Fruit fly (Drosophila melanogaster) whole organism, embryonic: ENCODE results near the gene Irp-1B.
A peak's percentile ranks its signal among the peaks of the same experiment; 100 is the strongest.

Experiments
- Asciz ChIP-seq: fragments of 200-800 bp; sonication (Bioruptor generic); optimal IDR thresholded peaks from 2 replicates; lab custom pipeline; 2017; ENCODE audit warnings: missing biosample characterization, mild to moderate bottlenecking, missing genetic modification characterization, missing genetic modification reagents
- B-H2 ChIP-seq: fragments of 200-800 bp; sonication (Bioruptor generic); optimal IDR thresholded peaks from 2 replicates; lab custom pipeline; 2018; ENCODE audit warnings: missing biosample characterization, mild to moderate bottlenecking, missing genetic modification characterization
- C15 ChIP-seq: fragments of 200-800 bp; sonication (Bioruptor generic); IDR thresholded peaks from 3 replicates; pipeline ENCODE4 v1.3.6; 2022; ENCODE audit warnings: missing biosample characterization, missing genetic modification characterization
- CG11695 ChIP-seq: fragments of 200-800 bp; sonication (Bioruptor generic); IDR thresholded peaks from 3 replicates; pipeline ENCODE4 v1.3.6; 2022; ENCODE audit warnings: missing biosample characterization, missing genetic modification characterization
- CG12104 ChIP-seq: fragments of 200-800 bp; sonication (Bioruptor generic); optimal IDR thresholded peaks from 3 replicates; lab custom pipeline; 2016; ENCODE audit warnings: missing biosample characterization, missing genetic modification characterization
- CG13424 ChIP-seq: fragments of 200-800 bp; sonication (Bioruptor generic); optimal IDR thresholded peaks from 2 replicates; lab custom pipeline; 2019; ENCODE audit warnings: missing biosample characterization, mild to moderate bottlenecking, missing genetic modification characterization, moderate library complexity
- CG14710 ChIP-seq: fragments of 200-800 bp; sonication (Bioruptor generic); optimal IDR thresholded peaks from 3 replicates; lab custom pipeline; 2019; ENCODE audit warnings: missing biosample characterization, mild to moderate bottlenecking, missing genetic modification characterization, moderate library complexity
- CG1647 ChIP-seq: fragments of 200-800 bp; sonication (Bioruptor generic); optimal IDR thresholded peaks from 3 replicates; lab custom pipeline; 2016; ENCODE audit warnings: missing biosample characterization, missing genetic modification characterization
- CG16863 ChIP-seq: fragments of 200-800 bp; sonication (Bioruptor generic); optimal IDR thresholded peaks from 3 replicates; lab custom pipeline; 2016; ENCODE audit warnings: missing biosample characterization, missing genetic modification characterization
- CG17328 ChIP-seq: fragments of 200-800 bp; sonication (Bioruptor generic); IDR thresholded peaks from 2 replicates; pipeline ENCODE4 v1.3.6; 2022; ENCODE audit warnings: missing biosample characterization, missing genetic modification characterization
- CG17612 ChIP-seq: fragments of 200-800 bp; sonication (Bioruptor generic); IDR thresholded peaks from 2 replicates; pipeline ENCODE4 v1.3.6; 2022; ENCODE audit warnings: missing biosample characterization, missing genetic modification characterization
- CG18599 ChIP-seq: fragments of 200-800 bp; sonication (Bioruptor generic); optimal IDR thresholded peaks from 3 replicates; lab custom pipeline; 2017; ENCODE audit warnings: missing biosample characterization, missing genetic modification characterization, mild to moderate bottlenecking, moderate library complexity, missing genetic modification reagents
- CG2116 ChIP-seq: fragments of 200-800 bp; sonication (Bioruptor generic); optimal IDR thresholded peaks from 3 replicates; lab custom pipeline; 2018; ENCODE audit warnings: missing biosample characterization, mild to moderate bottlenecking, missing genetic modification characterization
- CG2875 ChIP-seq: fragments of 200-800 bp; sonication (Bioruptor generic); optimal IDR thresholded peaks from 2 replicates; lab custom pipeline; 2017; ENCODE audit warnings: missing biosample characterization, mild to moderate bottlenecking, missing genetic modification characterization, missing genetic modification reagents
- CG31224 ChIP-seq: fragments of 200-800 bp; sonication (Bioruptor generic); IDR thresholded peaks from 2 replicates; pipeline ENCODE4 v1.3.6; 2022; ENCODE audit warnings: missing biosample characterization, missing genetic modification characterization
- CG33557 ChIP-seq: fragments of 200-800 bp; sonication (Bioruptor generic); optimal IDR thresholded peaks from 2 replicates; lab custom pipeline; 2019; ENCODE audit warnings: missing biosample characterization, mild to moderate bottlenecking, missing genetic modification characterization, moderate library complexity
- CG8281 ChIP-seq: fragments of 200-800 bp; sonication (Bioruptor generic); optimal IDR thresholded peaks from 2 replicates; lab custom pipeline; 2018; ENCODE audit warnings: missing biosample characterization, mild to moderate bottlenecking, missing genetic modification characterization, moderate library complexity
- CG8290 ChIP-seq, 3 experiments: fragments of 200-800 bp; sonication (Bioruptor generic); optimal IDR thresholded peaks; 2 replicates each; lab custom pipeline; 2016 to 2019; ENCODE audit warnings: missing biosample characterization in 3 of 3, missing genetic modification characterization in 3 of 3, mild to moderate bottlenecking in 2 of 3, moderate library complexity in 1 of 3
- CG9797 ChIP-seq: fragments of 200-800 bp; sonication (Bioruptor generic); optimal IDR thresholded peaks from 3 replicates; lab custom pipeline; 2018; ENCODE audit warnings: missing biosample characterization, mild to moderate bottlenecking, missing genetic modification characterization
- D19A ChIP-seq: fragments of 200-800 bp; optimal IDR thresholded peaks from 3 replicates; lab custom pipeline; 2019; ENCODE audit warnings: missing biosample characterization, mild to moderate bottlenecking, missing genetic modification characterization, moderate library complexity
- Doc2 ChIP-seq: fragments of 200-800 bp; sonication (Bioruptor generic); IDR thresholded peaks from 2 replicates; pipeline ENCODE4 v1.3.6; 2022; ENCODE audit warnings: missing biosample characterization, missing genetic modification characterization
- Drgx ChIP-seq: fragments of 200-800 bp; sonication (Bioruptor generic); IDR thresholded peaks from 2 replicates; pipeline ENCODE4 v1.3.6; 2022; ENCODE audit warnings: missing biosample characterization, missing genetic modification characterization
- Fer3 ChIP-seq: fragments of 200-800 bp; sonication (Bioruptor generic); optimal IDR thresholded peaks from 2 replicates; lab custom pipeline; 2018; ENCODE audit warnings: missing biosample characterization, mild to moderate bottlenecking, missing genetic modification characterization, moderate library complexity
- Hmr ChIP-seq: fragments of 200-800 bp; sonication (Bioruptor generic); optimal IDR thresholded peaks from 3 replicates; lab custom pipeline; 2017; ENCODE audit warnings: mild to moderate bottlenecking, missing biosample characterization, missing genetic modification reagents, missing genetic modification characterization
- Med ChIP-seq: fragments of 200-800 bp; sonication (Bioruptor generic); peaks from one replicate; lab custom pipeline; 2016; ENCODE audit warnings: missing biosample characterization, missing genetic modification characterization, mild to moderate bottlenecking, inconsistent platforms, moderate library complexity
- NC2β ChIP-seq: fragments of 200-800 bp; sonication (Bioruptor generic); optimal IDR thresholded peaks from 2 replicates; lab custom pipeline; 2016; ENCODE audit warnings: missing biosample characterization, missing genetic modification characterization
- Rx ChIP-seq: fragments of 200-800 bp; sonication (Bioruptor generic); IDR thresholded peaks from 2 replicates; pipeline ENCODE4 v1.3.6; 2022; ENCODE audit warnings: missing biosample characterization, missing genetic modification characterization
- Scr ChIP-seq: fragments of 200-800 bp; sonication (Bioruptor generic); IDR thresholded peaks from 2 replicates; pipeline ENCODE4 v1.3.6; 2022; ENCODE audit warnings: missing biosample characterization, missing genetic modification characterization; ENCODE audit not compliant: partially characterized antibody
- Six4 ChIP-seq: fragments of 200-800 bp; sonication (Bioruptor generic); optimal IDR thresholded peaks from 2 replicates; lab custom pipeline; 2016; ENCODE audit warnings: missing biosample characterization, missing genetic modification characterization
- Sry-δ ChIP-seq: fragments of 200-800 bp; sonication (Bioruptor generic); optimal IDR thresholded peaks from 2 replicates; lab custom pipeline; 2016; ENCODE audit warnings: missing biosample characterization, missing genetic modification characterization
- corto ChIP-seq: fragments of 200-800 bp; sonication (Bioruptor generic); optimal IDR thresholded peaks from 2 replicates; lab custom pipeline; 2016; ENCODE audit warnings: missing biosample characterization, mild to moderate bottlenecking, missing genetic modification characterization, moderate library complexity
- exex ChIP-seq: fragments of 200-800 bp; sonication (Bioruptor generic); optimal IDR thresholded peaks from 4 replicates; lab custom pipeline; 2018; ENCODE audit warnings: missing biosample characterization, mild to moderate bottlenecking, missing genetic modification characterization, moderate library complexity
- fd3F ChIP-seq: fragments of 200-800 bp; sonication (Bioruptor generic); optimal IDR thresholded peaks from 2 replicates; lab custom pipeline; 2018; ENCODE audit warnings: missing biosample characterization, mild to moderate bottlenecking, missing genetic modification characterization, moderate library complexity
- fd64A ChIP-seq: fragments of 200-800 bp; sonication (Bioruptor generic); optimal IDR thresholded peaks from 3 replicates; lab custom pipeline; 2018; ENCODE audit warnings: missing biosample characterization, mild to moderate bottlenecking, missing genetic modification characterization
- grn ChIP-seq: fragments of 200-800 bp; sonication (Bioruptor generic); optimal IDR thresholded peaks from 3 replicates; lab custom pipeline; 2017; ENCODE audit warnings: missing biosample characterization, missing genetic modification characterization
- hkb ChIP-seq, 2 experiments: fragments of 200-800 bp in 1 of 2; fragments of >200 bp in 1 of 2; sonication (Bioruptor generic) in 1 of 2; IDR thresholded peaks in 1 of 2; optimal IDR thresholded peaks in 1 of 2; 2 replicates each; pipeline versions ENCODE4 v1.3.6 to Lab custom; 2017 to 2022; ENCODE audit warnings: missing biosample characterization in 1 of 2, missing genetic modification characterization in 1 of 2
- lov ChIP-seq, 2 experiments: fragments of 200-800 bp in 1 of 2; fragments of >200 bp in 1 of 2; sonication (Bioruptor generic) in 1 of 2; IDR thresholded peaks in 1 of 2; optimal IDR thresholded peaks in 1 of 2; 2 replicates in 1 of 2; 3 replicates in 1 of 2; pipeline versions ENCODE4 v1.3.6 to Lab custom; 2017 to 2022; ENCODE audit warnings: missing biosample characterization in 1 of 2, missing genetic modification characterization in 1 of 2
- mirr ChIP-seq: fragments of 200-800 bp; sonication (Bioruptor generic); optimal IDR thresholded peaks from 3 replicates; lab custom pipeline; 2018; ENCODE audit warnings: missing biosample characterization, mild to moderate bottlenecking, missing genetic modification characterization
- nom ChIP-seq: fragments of 200-800 bp; sonication (Bioruptor generic); optimal IDR thresholded peaks from 2 replicates; lab custom pipeline; 2017; ENCODE audit warnings: missing biosample characterization, missing genetic modification characterization, mild to moderate bottlenecking, moderate library complexity, missing genetic modification reagents
- onecut ChIP-seq: fragments of 200-800 bp; sonication (Bioruptor generic); IDR thresholded peaks from 2 replicates; pipeline ENCODE4 v1.3.6; 2022; ENCODE audit warnings: missing biosample characterization, missing genetic modification characterization
- salm ChIP-seq: fragments of 200-800 bp; sonication (Bioruptor generic); optimal IDR thresholded peaks from 2 replicates; lab custom pipeline; 2018; ENCODE audit warnings: missing biosample characterization, mild to moderate bottlenecking, missing genetic modification characterization
- sd ChIP-seq: fragments of 200-800 bp; sonication (Bioruptor generic); optimal IDR thresholded peaks from 3 replicates; lab custom pipeline; 2018; ENCODE audit warnings: missing biosample characterization, mild to moderate bottlenecking, missing genetic modification characterization, moderate library complexity
- sens ChIP-seq: fragments of 200-800 bp; sonication (Bioruptor generic); peaks from one replicate; lab custom pipeline; 2016; ENCODE audit warnings: missing biosample characterization, missing genetic modification characterization
- sqz ChIP-seq: fragments of 200-800 bp; sonication (Bioruptor generic); optimal IDR thresholded peaks from 3 replicates; lab custom pipeline; 2018; ENCODE audit warnings: missing biosample characterization, mild to moderate bottlenecking, missing genetic modification characterization
- ssp ChIP-seq: fragments of 200-800 bp; sonication (Bioruptor generic); IDR thresholded peaks from 2 replicates; pipeline ENCODE4 v1.3.6; 2022; ENCODE audit warnings: missing biosample characterization, missing genetic modification characterization
- tin ChIP-seq: fragments of 200-800 bp; sonication (Bioruptor generic); optimal IDR thresholded peaks from 3 replicates; lab custom pipeline; 2016; ENCODE audit warnings: missing biosample characterization, missing genetic modification characterization
- ttk ChIP-seq: fragments of 200-800 bp; sonication (Bioruptor generic); IDR thresholded peaks from 2 replicates; pipeline ENCODE4 v2.1.2; 2022; ENCODE audit warnings: missing biosample characterization, missing genetic modification characterization

Irp-1B gene

dm6 chr3R:10391863-10392538, 20.7 kb downstream of the Irp-1B start (continued):
- TF ChIP-seq exex (tag; lab: Kevin White, UChicago) = no peak
- no peak for TF ChIP-seq Six4
- TF ChIP-seq NC2β (GFP tag; lab: Kevin White, UChicago) = no peak
- TF ChIP-seq CG16863 (GFP tag; lab: Kevin White, UChicago) = no peak
- TF ChIP-seq salm (tag; lab: Kevin White, UChicago) = no peak
- TF ChIP-seq CG11695 (GFP tag; lab: Robert Waterston, UW) = no peak
- peak; percentile 55 for TF ChIP-seq grn (GFP tag; lab: Kevin White, UChicago)
- TF ChIP-seq CG1647 = no peak
- TF ChIP-seq fd3F = no peak
- no peak for TF ChIP-seq ttk (GFP tag; lab: Robert Waterston, UW)
- no peak for TF ChIP-seq Rx (GFP tag; lab: Robert Waterston, UW)
- no peak for TF ChIP-seq Doc2 (GFP tag; lab: Robert Waterston, UW)
- no peak for TF ChIP-seq CG8290 (GFP tag; optimal IDR thresholded peaks at IDR 0.05; lab: Kevin White, UChicago)
- peak in 1 of 2 experiments; percentile 8 for TF ChIP-seq CG8290 (tag; optimal IDR thresholded peaks at IDR 0.05; lab: Kevin White, UChicago)
- no peak for TF ChIP-seq CG17612 (GFP tag; lab: Robert Waterston, UW)
- TF ChIP-seq Drgx (GFP tag; lab: Robert Waterston, UW) = no peak
- TF ChIP-seq CG31224 (GFP tag; lab: Robert Waterston, UW) = no peak
- no peak for TF ChIP-seq hkb (optimal IDR thresholded peaks at IDR 0.05; lab: Kevin White, UChicago)
- no peak for TF ChIP-seq hkb (GFP tag; IDR thresholded peaks at IDR 0.05; lab: Robert Waterston, UW)
- no peak for TF ChIP-seq CG33557 (GFP tag; lab: Kevin White, UChicago)
- TF ChIP-seq fd64A = no peak
- TF ChIP-seq onecut (GFP tag; lab: Robert Waterston, UW) = no peak
- TF ChIP-seq CG17328 (GFP tag; lab: Robert Waterston, UW) = 0 out of 2 replicates have a peak, but pooled peaks have one; percentile 7
- no peak for TF ChIP-seq C15 (GFP tag; lab: Robert Waterston, UW)
- peak; percentile 10 for TF ChIP-seq Med (GFP tag; lab: Kevin White, UChicago)
- TF ChIP-seq CG9797 (GFP tag; lab: Kevin White, UChicago) = no peak
- TF ChIP-seq D19A = no peak
- no peak for TF ChIP-seq Sry-δ
- no peak for TF ChIP-seq lov (optimal IDR thresholded peaks at IDR 0.05; lab: Kevin White, UChicago)
- no peak for TF ChIP-seq lov (GFP tag; IDR thresholded peaks at IDR 0.05; lab: Robert Waterston, UW)

DNA sequence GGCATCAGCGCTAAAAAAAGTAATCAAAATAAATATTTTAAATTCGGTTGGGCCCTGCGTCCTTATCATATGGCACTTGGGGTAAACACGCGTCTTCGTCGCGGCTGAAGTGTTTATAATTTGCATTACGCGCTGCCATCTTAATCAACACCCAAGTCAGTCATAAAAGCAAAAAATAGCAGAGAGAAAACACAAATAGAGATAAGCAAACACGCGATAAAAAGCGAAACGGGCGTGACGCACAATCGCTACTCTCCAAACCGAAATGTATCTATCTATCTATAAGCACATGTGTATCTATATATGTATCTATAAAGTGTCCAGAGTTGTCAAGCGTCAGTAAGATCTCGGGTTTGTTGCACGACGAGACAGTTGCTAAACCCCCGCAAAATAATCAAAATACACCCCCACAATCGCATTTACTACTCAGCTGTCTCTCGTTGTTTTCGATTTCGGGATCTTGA, 21.7 kb downstream of the Irp-1B start:
- TF ChIP-seq CG2116 (GFP tag; lab: Kevin White, UChicago) (no peak), Fer3 (tag; lab: Kevin White, UChicago) (peak; percentile 50), sd (tag; lab: Kevin White, UChicago) (peak; percentile 56), Asciz (GFP tag; lab: Kevin White, UChicago) (peak; percentile 43), grn (GFP tag; lab: Kevin White, UChicago) (peak; percentile 65), nom (GFP tag; lab: Kevin White, UChicago) (peak; percentile 35), mirr (GFP tag; lab: Kevin White, UChicago) (peak; percentile 94), sqz (peak; percentile 37), ssp (GFP tag; lab: Robert Waterston, UW) (no peak), CG2875 (GFP tag; lab: Kevin White, UChicago) (no peak), fd64A (peak; percentile 26), CG8290 (GFP tag; optimal IDR thresholded peaks at IDR 0.05; lab: Kevin White, UChicago) (no peak), CG8290 (tag; optimal IDR thresholded peaks at IDR 0.05; lab: Kevin White, UChicago) (peak in 1 of 2 experiments; percentile 42), CG1647 (peak; percentile 30), corto (peak; percentile 41), CG13424 (tag; lab: Kevin White, UChicago) (no peak), Hmr (GFP tag; lab: Kevin White, UChicago) (peak; percentile 63), CG8281 (tag; lab: Kevin White, UChicago) (peak; percentile 1), tin (GFP tag; lab: Kevin White, UChicago) (no peak), CG12104 (GFP tag; lab: Kevin White, UChicago) (peak; percentile 7), CG14710 (tag; lab: Kevin White, UChicago) (no peak), B-H2 (GFP tag; lab: Kevin White, UChicago) (peak; percentile 11), CG18599 (GFP tag; lab: Kevin White, UChicago) (peak; percentile 61), sens (GFP tag; lab: Kevin White, UChicago) (peak; percentile 74), Scr (GFP tag; lab: Robert Waterston, UW) (no peak)
